Worm (Caenorhabditis elegans): ENCODE results near the gene F45D3.2.

F45D3.2 gene

ce11 chrV:12560328-12560782, 19.5 kb downstream of the F45D3.2 start, which contains the start of gene sel-1:
TSS of gene sel-1 (plus strand) at chrV:12560732.
- TF ChIP-seq ztf-29 (GFP tag; IDR thresholded peaks at IDR 0.05): no peak
- TF ChIP-seq ztf-23 (GFP tag; IDR thresholded peaks at IDR 0.05): no peak
- no peak for TF ChIP-seq ref-1 (GFP tag; conservative IDR thresholded peaks at IDR 0.05)
- TF ChIP-seq T22C8.4 (GFP tag; IDR thresholded peaks at IDR 0.05): no peak
- no peak for TF ChIP-seq cog-1 (tag; optimal IDR thresholded peaks at IDR 0.05)
- no peak for TF ChIP-seq tab-1 (GFP tag; IDR thresholded peaks at IDR 0.05)
- no peak for TF ChIP-seq klf-2 (GFP tag; conservative IDR thresholded peaks at IDR 0.05)
- TF ChIP-seq med-1 (GFP tag; optimal IDR thresholded peaks at IDR 0.05; ENCODE audit: insufficient read depth): no peak
- no peak for TF ChIP-seq flt-1 (GFP tag; IDR thresholded peaks at IDR 0.05)

- TF ChIP-seq ztf-23 (GFP tag; IDR thresholded peaks at IDR 0.05) (no peak), flt-1 (GFP tag; IDR thresholded peaks at IDR 0.05) (no peak), med-1 (GFP tag; optimal IDR thresholded peaks at IDR 0.05; ENCODE audit: insufficient read depth) (no peak), ref-1 (GFP tag; conservative IDR thresholded peaks at IDR 0.05) (no peak), cog-1 (tag; optimal IDR thresholded peaks at IDR 0.05) (no peak), T22C8.4 (GFP tag; IDR thresholded peaks at IDR 0.05) (no peak), klf-2 (GFP tag; conservative IDR thresholded peaks at IDR 0.05) (no peak), tab-1 (GFP tag; IDR thresholded peaks at IDR 0.05) (no peak), ztf-29 (GFP tag; IDR thresholded peaks at IDR 0.05) (no peak)
Observed at ce11 chrV:12563187-12563586, 22.3 kb downstream of the F45D3.2 start, which contains the start of gene mrps-5. TSS of gene mrps-5 (plus strand) at chrV:12563487.

- TF ChIP-seq med-1 (GFP tag; optimal IDR thresholded peaks at IDR 0.05; ENCODE audit: insufficient read depth): no peak
- no peak for TF ChIP-seq klf-2 (GFP tag; conservative IDR thresholded peaks at IDR 0.05)
- no peak for TF ChIP-seq tab-1 (GFP tag; IDR thresholded peaks at IDR 0.05)
- no peak for TF ChIP-seq ztf-29 (GFP tag; IDR thresholded peaks at IDR 0.05)
- TF ChIP-seq T22C8.4 (GFP tag; IDR thresholded peaks at IDR 0.05): no peak
- no peak for TF ChIP-seq flt-1 (GFP tag; IDR thresholded peaks at IDR 0.05)
- no peak for TF ChIP-seq ztf-23 (GFP tag; IDR thresholded peaks at IDR 0.05)
- TF ChIP-seq ref-1 (GFP tag; conservative IDR thresholded peaks at IDR 0.05): no peak
- TF ChIP-seq cog-1 (tag; optimal IDR thresholded peaks at IDR 0.05): no peak
Observed at ce11 chrV:12564902-12565301, 24.1 kb downstream of the F45D3.2 start.

- TF ChIP-seq ztf-23 (GFP tag; IDR thresholded peaks at IDR 0.05) (no peak), flt-1 (GFP tag; IDR thresholded peaks at IDR 0.05) (no peak), med-1 (GFP tag; optimal IDR thresholded peaks at IDR 0.05; ENCODE audit: insufficient read depth) (no peak), ztf-29 (GFP tag; IDR thresholded peaks at IDR 0.05) (no peak), cog-1 (tag; optimal IDR thresholded peaks at IDR 0.05) (no peak)
Observed at ce11 chrV:12567312-12567711, 26.5 kb downstream of the F45D3.2 start.

ce11 chrV:12567850-12568249, 27.0 kb downstream of the F45D3.2 start, which contains the start of gene E02A10.4:
TSS of gene E02A10.4 (minus strand) at chrV:12567950.
- TF ChIP-seq tab-1 (GFP tag; IDR thresholded peaks at IDR 0.05): no peak
- TF ChIP-seq cog-1 (tag; optimal IDR thresholded peaks at IDR 0.05): no peak
- no peak for TF ChIP-seq med-1 (GFP tag; optimal IDR thresholded peaks at IDR 0.05; ENCODE audit: insufficient read depth)
- TF ChIP-seq ref-1 (GFP tag; conservative IDR thresholded peaks at IDR 0.05): no peak
- TF ChIP-seq flt-1 (GFP tag; IDR thresholded peaks at IDR 0.05): no peak
- TF ChIP-seq ztf-29 (GFP tag; IDR thresholded peaks at IDR 0.05): no peak
- TF ChIP-seq ztf-23 (GFP tag; IDR thresholded peaks at IDR 0.05): no peak
- TF ChIP-seq klf-2 (GFP tag; conservative IDR thresholded peaks at IDR 0.05): no peak
- no peak for TF ChIP-seq T22C8.4 (GFP tag; IDR thresholded peaks at IDR 0.05)

ce11 chrV:12570271-12570670, 29.4 kb downstream of the F45D3.2 start:
- TF ChIP-seq tab-1 (GFP tag; IDR thresholded peaks at IDR 0.05) (no peak), cog-1 (tag; optimal IDR thresholded peaks at IDR 0.05) (no peak), med-1 (GFP tag; optimal IDR thresholded peaks at IDR 0.05; ENCODE audit: insufficient read depth) (no peak), ref-1 (GFP tag; conservative IDR thresholded peaks at IDR 0.05) (no peak), klf-2 (GFP tag; conservative IDR thresholded peaks at IDR 0.05) (no peak), flt-1 (GFP tag; IDR thresholded peaks at IDR 0.05) (no peak), T22C8.4 (GFP tag; IDR thresholded peaks at IDR 0.05) (no peak), ztf-29 (GFP tag; IDR thresholded peaks at IDR 0.05) (no peak), ztf-23 (GFP tag; IDR thresholded peaks at IDR 0.05) (no peak)

- TF ChIP-seq med-1 (GFP tag; optimal IDR thresholded peaks at IDR 0.05; ENCODE audit: insufficient read depth) (no peak), klf-2 (GFP tag; conservative IDR thresholded peaks at IDR 0.05) (no peak), tab-1 (GFP tag; IDR thresholded peaks at IDR 0.05) (no peak), ztf-23 (GFP tag; IDR thresholded peaks at IDR 0.05) (no peak), T22C8.4 (GFP tag; IDR thresholded peaks at IDR 0.05) (no peak), cog-1 (tag; optimal IDR thresholded peaks at IDR 0.05) (no peak), ztf-29 (GFP tag; IDR thresholded peaks at IDR 0.05) (no peak), ref-1 (GFP tag; conservative IDR thresholded peaks at IDR 0.05) (no peak), flt-1 (GFP tag; IDR thresholded peaks at IDR 0.05) (no peak)
Observed at ce11 chrV:12575846-12576245, 35.0 kb downstream of the F45D3.2 start.

- no peak for TF ChIP-seq flt-1 (GFP tag; IDR thresholded peaks at IDR 0.05)
- TF ChIP-seq tab-1 (GFP tag; IDR thresholded peaks at IDR 0.05): no peak
- no peak for TF ChIP-seq cog-1 (tag; optimal IDR thresholded peaks at IDR 0.05)
- no peak for TF ChIP-seq ztf-29 (GFP tag; IDR thresholded peaks at IDR 0.05)
- TF ChIP-seq ztf-23 (GFP tag; IDR thresholded peaks at IDR 0.05): no peak
- TF ChIP-seq ref-1 (GFP tag; conservative IDR thresholded peaks at IDR 0.05): no peak
- TF ChIP-seq med-1 (GFP tag; optimal IDR thresholded peaks at IDR 0.05; ENCODE audit: insufficient read depth): no peak
- no peak for TF ChIP-seq klf-2 (GFP tag; conservative IDR thresholded peaks at IDR 0.05)
- no peak for TF ChIP-seq T22C8.4 (GFP tag; IDR thresholded peaks at IDR 0.05)
Observed at ce11 chrV:12576495-12576947, 35.7 kb downstream of the F45D3.2 start, which contains the start of gene grl-23. TSS of gene grl-23 (minus strand) at chrV:12576897.

ce11 chrV:12579299-12579698, 38.5 kb downstream of the F45D3.2 start, which contains the start of gene E02A10.3:
TSS of gene E02A10.3 (plus strand) at chrV:12579599.
- TF ChIP-seq ztf-29 (GFP tag; IDR thresholded peaks at IDR 0.05): no peak
- TF ChIP-seq ztf-23 (GFP tag; IDR thresholded peaks at IDR 0.05): no peak
- no peak for TF ChIP-seq T22C8.4 (GFP tag; IDR thresholded peaks at IDR 0.05)
- TF ChIP-seq flt-1 (GFP tag; IDR thresholded peaks at IDR 0.05): no peak
- TF ChIP-seq klf-2 (GFP tag; conservative IDR thresholded peaks at IDR 0.05): no peak
- no peak for TF ChIP-seq med-1 (GFP tag; optimal IDR thresholded peaks at IDR 0.05; ENCODE audit: insufficient read depth)
- no peak for TF ChIP-seq ref-1 (GFP tag; conservative IDR thresholded peaks at IDR 0.05)
- no peak for TF ChIP-seq tab-1 (GFP tag; IDR thresholded peaks at IDR 0.05)
- TF ChIP-seq cog-1 (tag; optimal IDR thresholded peaks at IDR 0.05): no peak

Data from whole organism, midembryonic.